Fruit fly (Drosophila melanogaster): ENCODE results near the gene CG5687.

The CG5687 gene

dm6 chr3L:1886125-1886544, 52.8 kb downstream of the CG5687 start (continued):
- TF ChIP-seq acj6 (GFP tag; optimal IDR thresholded peaks at IDR 0.05) (peak; percentile 96), vri (GFP tag; optimal IDR thresholded peaks at IDR 0.05) (peak; percentile 85), achi (GFP tag; optimal IDR thresholded peaks at IDR 0.05) (peak; percentile 97), Eip78C (GFP tag) (peak; percentile 99), dsx (GFP tag; optimal IDR thresholded peaks at IDR 0.05; ENCODE audit: poor library complexity, severe bottlenecking) (peak; percentile 96), fd85E (GFP tag; optimal IDR thresholded peaks at IDR 0.05) (peak; percentile 78), CG11294 (GFP tag; IDR thresholded peaks at IDR 0.05) (peak; percentile 96), CG7368 (GFP tag; optimal IDR thresholded peaks at IDR 0.05) (peak; percentile 97), CG6808 (GFP tag; optimal IDR thresholded peaks at IDR 0.05) (peak; percentile 97), CG15336 (GFP tag; IDR thresholded peaks at IDR 0.05) (peak; percentile 99), CG8632 (GFP tag; optimal IDR thresholded peaks at IDR 0.05) (peak; percentile 92), CG6854 (GFP tag; optimal IDR thresholded peaks at IDR 0.05) (peak; percentile 75), Eip75B (GFP tag; optimal IDR thresholded peaks at IDR 0.05) (peak; percentile 97), CG4318 (GFP tag; optimal IDR thresholded peaks at IDR 0.05) (peak; percentile 97), CG8319 (GFP tag; optimal IDR thresholded peaks at IDR 0.05) (peak; percentile 94), pdm3 (GFP tag; optimal IDR thresholded peaks at IDR 0.05) (peak; percentile 96), CG6163 (GFP tag; IDR thresholded peaks at IDR 0.05) (peak; percentile 99), Ets21C (GFP tag; optimal IDR thresholded peaks at IDR 0.05) (peak; percentile 84), Sox102F (GFP tag; optimal IDR thresholded peaks at IDR 0.05) (peak; percentile 90), CG1621 (tag; optimal IDR thresholded peaks at IDR 0.05) (peak; percentile 96), CG6276 (GFP tag; optimal IDR thresholded peaks at IDR 0.05) (peak; percentile 98), eg (GFP tag; IDR thresholded peaks at IDR 0.05) (peak; percentile 99), spab (GFP tag; optimal IDR thresholded peaks at IDR 0.05) (peak; percentile 98), CG8119 (GFP tag; IDR thresholded peaks at IDR 0.05) (peak; percentile 99), lz (GFP tag; optimal IDR thresholded peaks at IDR 0.05) (peak; percentile 91), dac (GFP tag; optimal IDR thresholded peaks at IDR 0.05) (peak; percentile 95)

- TF ChIP-seq fkh (GFP tag; optimal IDR thresholded peaks at IDR 0.05), result no peak
- no peak for TF ChIP-seq pdm3 (GFP tag; optimal IDR thresholded peaks at IDR 0.05)
- no peak for TF ChIP-seq ss (GFP tag; optimal IDR thresholded peaks at IDR 0.05)
- no peak for TF ChIP-seq CG16779 (tag; optimal IDR thresholded peaks at IDR 0.05)
- no peak for TF ChIP-seq CG9139 (GFP tag; optimal IDR thresholded peaks at IDR 0.05)
- TF ChIP-seq Hr4 (GFP tag; optimal IDR thresholded peaks at IDR 0.05), result no peak
- no peak for TF ChIP-seq vri (GFP tag; optimal IDR thresholded peaks at IDR 0.05)
- TF ChIP-seq CG15336 (GFP tag; IDR thresholded peaks at IDR 0.05), result no peak; the same call in 1 of the 2 replicates
- TF ChIP-seq Sox102F (GFP tag; optimal IDR thresholded peaks at IDR 0.05), result no peak
- peak; percentile 45; the same call in 1 of the 3 replicates for TF ChIP-seq eg (GFP tag; IDR thresholded peaks at IDR 0.05)
- TF ChIP-seq achi (GFP tag; optimal IDR thresholded peaks at IDR 0.05), result no peak
- TF ChIP-seq CG6163 (GFP tag; IDR thresholded peaks at IDR 0.05), result peak; percentile 34; the same call in 1 of the 3 replicates
- no peak for TF ChIP-seq CG4318 (GFP tag; optimal IDR thresholded peaks at IDR 0.05)
Observed at dm6 chr3L:1885436-1885835, 53.5 kb downstream of the CG5687 start, which contains the start of gene Tmhs. Tmhs (plus strand) TSS chr3L:1885657.

dm6 chr3L:1884652-1885051, 54.3 kb downstream of the CG5687 start, which contains the start of gene Aprt:
Aprt (minus strand) TSS chr3L:1885019.
- TF ChIP-seq fkh (GFP tag; optimal IDR thresholded peaks at IDR 0.05) (peak; percentile 29), fd59A (GFP tag; optimal IDR thresholded peaks at IDR 0.05) (no peak), vri (GFP tag; optimal IDR thresholded peaks at IDR 0.05) (no peak), CG10631 (GFP tag; optimal IDR thresholded peaks at IDR 0.05) (no peak), esn (GFP tag; optimal IDR thresholded peaks at IDR 0.05) (no peak), svp (GFP tag) (peak; percentile 90), Sox15 (GFP tag; optimal IDR thresholded peaks at IDR 0.05) (no peak), Eip78C (GFP tag) (peak; percentile 48), OdsH (GFP tag; optimal IDR thresholded peaks at IDR 0.05) (no peak), CG11762 (GFP tag; optimal IDR thresholded peaks at IDR 0.05; ENCODE audit: insufficient read depth) (no peak), achi (GFP tag; optimal IDR thresholded peaks at IDR 0.05) (no peak), CG6808 (GFP tag; optimal IDR thresholded peaks at IDR 0.05) (no peak), Eip93F (GFP tag; optimal IDR thresholded peaks at IDR 0.05) (no peak), Blimp-1 (GFP tag; optimal IDR thresholded peaks at IDR 0.05) (no peak), eg (GFP tag; IDR thresholded peaks at IDR 0.05) (no peak), Hr39 (GFP tag; optimal IDR thresholded peaks at IDR 0.05) (no peak), net (GFP tag; optimal IDR thresholded peaks at IDR 0.05) (no peak), Ets96B (tag; optimal IDR thresholded peaks at IDR 0.05) (no peak), CG3919 (GFP tag; optimal IDR thresholded peaks at IDR 0.05) (no peak), Hr38 (GFP tag; optimal IDR thresholded peaks at IDR 0.05) (no peak), CG1621 (tag; optimal IDR thresholded peaks at IDR 0.05) (peak; percentile 99), CG3032 (tag; optimal IDR thresholded peaks at IDR 0.05) (no peak), dac (GFP tag; optimal IDR thresholded peaks at IDR 0.05) (no peak), CG8319 (GFP tag; optimal IDR thresholded peaks at IDR 0.05) (no peak), CG32006 (GFP tag; optimal IDR thresholded peaks at IDR 0.05) (no peak), lz (GFP tag; optimal IDR thresholded peaks at IDR 0.05) (no peak)

Data from whole organism, prepupa.